Worm (Caenorhabditis elegans) whole organism, L1 larva: ENCODE results near the gene C34D10.1.

ENCODE experiments used
- C04F5.9 ChIP-seq: sonication (generic microtip); optimal IDR thresholded peaks from 2 replicates; lab custom pipeline; 2016; ENCODE audit warnings: missing genetic modification characterization, missing compliant biosample characterization
- C34B4.2 ChIP-seq: sonication (generic microtip); optimal IDR thresholded peaks from 2 replicates; lab custom pipeline; 2017; ENCODE audit warnings: mild to moderate bottlenecking, missing genetic modification characterization, missing compliant biosample characterization
- Y116A8C.19 ChIP-seq: sonication (generic microtip); optimal IDR thresholded peaks from 2 replicates; lab custom pipeline; 2016; ENCODE audit warnings: missing compliant biosample characterization, missing genetic modification characterization, borderline replicate concordance
- aha-1 ChIP-seq: fragments of 150-350 bp; optimal IDR thresholded peaks from 2 replicates; lab custom pipeline; 2014; ENCODE audit warnings: missing biosample characterization, missing genetic modification characterization
- aly-2 ChIP-seq: fragments of 150-350 bp; optimal IDR thresholded peaks from 2 replicates; lab custom pipeline; 2014; ENCODE audit warnings: missing biosample characterization, missing genetic modification characterization
- blmp-1 ChIP-seq: fragments of 150-350 bp; optimal IDR thresholded peaks from 2 replicates; lab custom pipeline; 2014; ENCODE audit warnings: missing biosample characterization, missing genetic modification characterization
- ceh-82 ChIP-seq, 3 experiments: fragments of 150-350 bp in 1 of 3; sonication (generic microtip) in 2 of 3; optimal IDR thresholded peaks; 2 replicates each; lab custom pipeline; 2014 to 2017; ENCODE audit warnings: missing biosample characterization in 3 of 3, missing genetic modification characterization in 3 of 3
- dpl-1 ChIP-seq, 3 experiments: fragments of 150-350 bp in 2 of 3; sonication (generic microtip) in 1 of 3; optimal IDR thresholded peaks; 2 replicates each; lab custom pipeline; 2014 to 2017; ENCODE audit warnings: missing biosample characterization in 3 of 3, missing genetic modification characterization in 3 of 3, missing genetic modification reagents in 3 of 3
- efl-1 ChIP-seq, 4 experiments: fragments of 150-350 bp; optimal IDR thresholded peaks in 3 of 4; peaks in 1 of 4; 1 replicate in 1 of 4; 2 replicates in 3 of 4; lab custom pipeline; 2014; ENCODE audit warnings: missing biosample characterization in 2 of 4, missing genetic modification characterization in 2 of 4, missing genetic modification reagents in 2 of 4
- elt-2 ChIP-seq: sonication (generic microtip); optimal IDR thresholded peaks from 2 replicates; lab custom pipeline; 2016; ENCODE audit warnings: missing genetic modification characterization, mild to moderate bottlenecking, inconsistent platforms, missing compliant biosample characterization, missing genetic modification reagents
- elt-3 ChIP-seq, 6 experiments: fragments of 150-350 bp in 1 of 6; sonication (generic microtip); optimal IDR thresholded peaks; 2 replicates each; lab custom pipeline; 2017 to 2018; ENCODE audit warnings: missing biosample characterization in 6 of 6, missing genetic modification characterization in 6 of 6, inconsistent platforms in 1 of 6
- ets-5 ChIP-seq: fragments of 200-800 bp; sonication (Bioruptor generic); IDR thresholded peaks from 2 replicates; pipeline ENCODE4 v1.3.6; 2022; ENCODE audit warnings: missing genetic modification characterization, missing compliant biosample characterization
- fkh-10 ChIP-seq: sonication (generic microtip); optimal IDR thresholded peaks from 2 replicates; lab custom pipeline; 2017; ENCODE audit warnings: missing biosample characterization, missing genetic modification reagents, missing genetic modification characterization
- fkh-4 ChIP-seq: sonication (generic microtip); optimal IDR thresholded peaks from 2 replicates; lab custom pipeline; 2016; ENCODE audit warnings: missing compliant biosample characterization, missing genetic modification characterization, borderline replicate concordance
- grh-1 ChIP-seq: fragments of 200-800 bp; sonication (Bioruptor generic); IDR thresholded peaks from 2 replicates; pipeline ENCODE4 v1.3.6; 2022; ENCODE audit warnings: missing genetic modification reagents, missing genetic modification characterization, missing compliant biosample characterization
- hlh-17 ChIP-seq: fragments of 200-800 bp; sonication (Bioruptor generic); optimal IDR thresholded peaks from 2 replicates; lab custom pipeline; 2018; ENCODE audit warnings: missing genetic modification characterization, mild to moderate bottlenecking, missing compliant biosample characterization, moderate library complexity, borderline replicate concordance
- irx-1 ChIP-seq: sonication (generic microtip); optimal IDR thresholded peaks from 2 replicates; lab custom pipeline; 2016; ENCODE audit warnings: missing genetic modification characterization, missing compliant biosample characterization
- isw-1 ChIP-seq: fragments of 200-800 bp; sonication (Bioruptor generic); IDR thresholded peaks from 2 replicates; pipeline ENCODE4 v1.3.6; 2022; ENCODE audit warnings: missing genetic modification characterization, missing compliant biosample characterization
- jun-1 ChIP-seq: fragments of 150-350 bp; optimal IDR thresholded peaks from 2 replicates; lab custom pipeline; 2014; ENCODE audit warnings: missing biosample characterization, missing genetic modification reagents, missing genetic modification characterization
- lin-13 ChIP-seq: fragments of 150-350 bp; optimal IDR thresholded peaks from 2 replicates; lab custom pipeline; 2014; ENCODE audit warnings: missing biosample characterization, missing genetic modification reagents, missing genetic modification characterization
- lin-14 ChIP-seq: fragments of 200-800 bp; sonication (Bioruptor generic); optimal IDR thresholded peaks from 2 replicates; lab custom pipeline; 2018; ENCODE audit warnings: mild to moderate bottlenecking, missing genetic modification characterization, moderate library complexity, missing compliant biosample characterization
- lin-35 ChIP-seq, 2 experiments: fragments of 150-350 bp; optimal IDR thresholded peaks; 2 replicates each; lab custom pipeline; 2014; ENCODE audit warnings: missing biosample characterization in 2 of 2, missing genetic modification characterization in 2 of 2, missing genetic modification reagents in 2 of 2
- lir-3 ChIP-seq: sonication (generic microtip); optimal IDR thresholded peaks from 2 replicates; lab custom pipeline; 2016; ENCODE audit warnings: mild to moderate bottlenecking, missing genetic modification characterization, moderate library complexity, missing compliant biosample characterization; ENCODE audit not compliant: poor library complexity
- lsy-2 ChIP-seq, 2 experiments: fragments of 150-350 bp; optimal IDR thresholded peaks; 2 replicates each; lab custom pipeline; 2014; ENCODE audit warnings: missing biosample characterization in 2 of 2, missing genetic modification characterization in 2 of 2
- mab-9 ChIP-seq: fragments of 200-800 bp; sonication (Bioruptor generic); IDR thresholded peaks from 2 replicates; pipeline ENCODE4 v1.3.6; 2022; ENCODE audit warnings: missing genetic modification reagents, missing genetic modification characterization, missing compliant biosample characterization
- mef-2 ChIP-seq: fragments of 150-350 bp; optimal IDR thresholded peaks from 2 replicates; lab custom pipeline; 2014; ENCODE audit warnings: missing biosample characterization, missing genetic modification characterization
- nhr-12 ChIP-seq: sonication (generic microtip); optimal IDR thresholded peaks from 2 replicates; lab custom pipeline; 2017; ENCODE audit warnings: missing biosample characterization, missing genetic modification characterization
- nhr-19 ChIP-seq: fragments of 200-800 bp; sonication (Bioruptor generic); conservative IDR thresholded peaks from 2 replicates; pipeline ENCODE4 v1.3.6; 2022; ENCODE audit warnings: missing genetic modification characterization, missing compliant biosample characterization
- nhr-20 ChIP-seq: sonication (generic microtip); optimal IDR thresholded peaks from 2 replicates; lab custom pipeline; 2016; ENCODE audit warnings: mild to moderate bottlenecking, missing genetic modification characterization, missing compliant biosample characterization
- nhr-28 ChIP-seq: fragments of 150-350 bp; optimal IDR thresholded peaks from 2 replicates; lab custom pipeline; 2014; ENCODE audit warnings: missing biosample characterization, missing genetic modification characterization
- nhr-47 ChIP-seq: sonication (generic microtip); optimal IDR thresholded peaks from 2 replicates; lab custom pipeline; 2016; ENCODE audit warnings: mild to moderate bottlenecking, missing genetic modification characterization, moderate library complexity, missing compliant biosample characterization
- nhr-77 ChIP-seq: fragments of 150-350 bp; optimal IDR thresholded peaks from 2 replicates; lab custom pipeline; 2014; ENCODE audit warnings: missing biosample characterization, missing genetic modification characterization
- pag-3 ChIP-seq: sonication (generic microtip); optimal IDR thresholded peaks from 2 replicates; lab custom pipeline; 2017; ENCODE audit warnings: missing genetic modification characterization, mild to moderate bottlenecking, missing compliant biosample characterization, antibody characterized with exemption, borderline replicate concordance; ENCODE audit not compliant: insufficient read depth
- snu-23 ChIP-seq: sonication (generic microtip); optimal IDR thresholded peaks from 2 replicates; lab custom pipeline; 2016; ENCODE audit warnings: missing genetic modification characterization, missing compliant biosample characterization
- sox-4 ChIP-seq: sonication (generic microtip); optimal IDR thresholded peaks from 2 replicates; lab custom pipeline; 2016; ENCODE audit warnings: missing genetic modification characterization, missing compliant biosample characterization
- sup-37 ChIP-seq: fragments of 200-800 bp; sonication (Bioruptor generic); optimal IDR thresholded peaks from 2 replicates; lab custom pipeline; 2018; ENCODE audit warnings: mild to moderate bottlenecking, missing genetic modification characterization, missing compliant biosample characterization
- tbx-2 ChIP-seq: sonication (generic microtip); optimal IDR thresholded peaks from 2 replicates; lab custom pipeline; 2016; ENCODE audit warnings: missing genetic modification characterization, missing compliant biosample characterization
- tlp-1 ChIP-seq: fragments of 150-350 bp; optimal IDR thresholded peaks from 2 replicates; lab custom pipeline; 2014; ENCODE audit warnings: missing biosample characterization, missing genetic modification characterization
- unc-130 ChIP-seq: fragments of 150-350 bp; optimal IDR thresholded peaks from 2 replicates; lab custom pipeline; 2017; ENCODE audit warnings: missing biosample characterization, missing genetic modification characterization, inconsistent platforms
- unc-98 ChIP-seq: fragments of 200-800 bp; sonication (Bioruptor generic); IDR thresholded peaks from 2 replicates; pipeline ENCODE4 v1.3.6; 2022; ENCODE audit warnings: missing genetic modification characterization, missing compliant biosample characterization
- xbp-1 ChIP-seq: sonication (generic microtip); optimal IDR thresholded peaks from 2 replicates; lab custom pipeline; 2016; ENCODE audit warnings: missing genetic modification characterization, missing compliant biosample characterization
- ztf-4 ChIP-seq: fragments of 150-350 bp; optimal IDR thresholded peaks from 2 replicates; lab custom pipeline; 2014; ENCODE audit warnings: missing biosample characterization, missing genetic modification characterization

The C34D10.1 gene

DNA sequence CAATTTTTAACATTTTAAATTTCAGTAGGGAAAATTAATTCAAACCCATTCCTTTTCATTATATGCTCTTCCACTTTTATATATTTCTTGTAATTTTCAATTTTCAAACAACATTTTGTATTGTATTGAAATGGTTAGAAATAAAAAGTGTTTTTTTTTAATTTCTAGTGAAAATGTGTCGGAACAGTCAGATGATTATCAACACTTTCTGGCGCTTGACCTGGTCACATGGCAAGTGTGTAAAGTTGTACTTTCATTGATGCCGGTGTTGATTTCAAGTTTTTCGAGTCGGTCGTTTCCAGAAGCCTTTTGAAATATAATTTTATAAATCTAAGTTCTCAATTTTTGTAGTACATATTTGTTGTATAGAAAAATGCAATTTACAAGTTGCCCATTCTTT is 2.6 kb upstream of the C34D10.1 start (continued):
- TF ChIP-seq lin-35 (GFP tag; optimal IDR thresholded peaks at IDR 0.05; lab: Kevin White, UChicago), result peak in 1 of 2 experiments; percentile 68
- no peak for TF ChIP-seq nhr-77 (tag; lab: Kevin White, UChicago)
- TF ChIP-seq hlh-17, result no peak
- no peak for TF ChIP-seq irx-1 (tag; lab: Kevin White, UChicago)
- TF ChIP-seq ztf-4, result no peak
- no peak for TF ChIP-seq grh-1 (GFP tag; lab: Robert Waterston, UW)
- no peak for TF ChIP-seq mef-2
- TF ChIP-seq elt-3 (tag; optimal IDR thresholded peaks at IDR 0.05; lab: Kevin White, UChicago), result no peak
- no peak for TF ChIP-seq C04F5.9 (tag; lab: Kevin White, UChicago)
- TF ChIP-seq lsy-2 (tag; optimal IDR thresholded peaks at IDR 0.05; lab: Kevin White, UChicago), result peak; percentile 9 to 19
- TF ChIP-seq lir-3, result no peak
- TF ChIP-seq xbp-1 (tag; lab: Kevin White, UChicago), result no peak
- no peak for TF ChIP-seq Y116A8C.19 (tag; lab: Kevin White, UChicago)
- no peak for TF ChIP-seq ets-5 (GFP tag; lab: Robert Waterston, UW)
- TF ChIP-seq nhr-20 (tag; lab: Kevin White, UChicago), result peak; percentile 64
- no peak for TF ChIP-seq isw-1 (GFP tag; lab: Robert Waterston, UW)
- no peak for TF ChIP-seq sup-37 (GFP tag; lab: Kevin White, UChicago)
- TF ChIP-seq blmp-1 (tag; lab: Kevin White, UChicago), result peak; percentile 72
- no peak for TF ChIP-seq C34B4.2 (tag; lab: Kevin White, UChicago)
- TF ChIP-seq aha-1, result no peak
- no peak for TF ChIP-seq tlp-1 (tag; lab: Kevin White, UChicago)
- TF ChIP-seq snu-23, result peak; percentile 67
- TF ChIP-seq lin-13, result no peak
- no peak for TF ChIP-seq mab-9 (GFP tag; lab: Robert Waterston, UW)
- TF ChIP-seq sox-4, result no peak
- no peak for TF ChIP-seq unc-130 (tag; lab: Kevin White, UChicago)
- TF ChIP-seq nhr-19, result peak; percentile 44
- peak; percentile 46 for TF ChIP-seq elt-2 (tag; lab: Kevin White, UChicago)
- no peak for TF ChIP-seq nhr-28 (tag; lab: Kevin White, UChicago)
- no peak for TF ChIP-seq tbx-2 (tag; lab: Kevin White, UChicago)
- no peak for TF ChIP-seq ceh-82 (tag; optimal IDR thresholded peaks at IDR 0.05; lab: Kevin White, UChicago)
- TF ChIP-seq lin-14 (GFP tag; lab: Kevin White, UChicago), result peak; percentile 64
- TF ChIP-seq nhr-12, result no peak
- no peak for TF ChIP-seq unc-98 (GFP tag; lab: Robert Waterston, UW)
- no peak for TF ChIP-seq fkh-4 (tag; lab: Kevin White, UChicago)
- peak in 1 of 3 experiments; percentile 11 for TF ChIP-seq dpl-1 (GFP tag; optimal IDR thresholded peaks at IDR 0.05; lab: Kevin White, UChicago)
- TF ChIP-seq pag-3, result peak; percentile 4
- no peak for TF ChIP-seq fkh-10 (GFP tag; lab: Kevin White, UChicago)
- no peak for TF ChIP-seq aly-2
- no peak for TF ChIP-seq nhr-47 (tag; lab: Kevin White, UChicago)

DNA sequence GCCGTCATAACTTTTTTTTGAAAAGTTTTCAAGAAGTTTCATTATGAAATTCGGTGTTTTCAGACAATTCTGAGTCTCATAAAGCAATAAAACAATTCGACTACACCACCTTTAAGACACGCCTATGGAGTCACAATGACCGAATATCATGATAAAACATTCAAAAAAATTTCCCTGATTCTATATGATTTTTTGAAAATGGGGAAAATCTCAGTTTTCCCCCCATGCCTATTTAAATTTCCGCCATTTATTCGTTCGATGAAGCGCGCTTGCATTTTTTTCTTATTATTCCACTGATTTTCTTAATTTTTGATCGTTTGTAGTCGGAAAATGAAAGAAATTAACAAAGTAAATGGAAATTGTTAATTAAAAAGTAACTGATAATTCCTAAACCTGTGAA is 1.8 kb upstream of the C34D10.1 start:
- TF ChIP-seq jun-1, result no peak
- TF ChIP-seq Y116A8C.19 (tag; lab: Kevin White, UChicago), result no peak
- peak in 1 of 2 experiments; percentile 7 for TF ChIP-seq efl-1 (optimal IDR thresholded peaks at IDR 0.05; lab: Kevin White, UChicago)
- TF ChIP-seq efl-1 (GFP tag; optimal IDR thresholded peaks at IDR 0.05 in 1 of 2; lab: Kevin White, UChicago), result peak; percentile 50 to 93
- 0 out of 2 replicates have a peak, but pooled peaks have one; percentile 6 for TF ChIP-seq mab-9 (GFP tag; lab: Robert Waterston, UW)
- TF ChIP-seq aly-2, result no peak
- peak in 1 of 2 experiments; percentile 1 for TF ChIP-seq lin-35 (GFP tag; optimal IDR thresholded peaks at IDR 0.05; lab: Kevin White, UChicago)
- no peak for TF ChIP-seq lin-13
